Worm (Caenorhabditis elegans) whole organism, late embryonic: ENCODE measurements around the gene H35B03.1.

Source experiments
- C08G9.2 ChIP-seq: sonication (generic microtip); optimal IDR thresholded peaks from 2 replicates; lab custom pipeline; 2016; ENCODE audit warnings: mild to moderate bottlenecking, missing genetic modification characterization, moderate library complexity, missing compliant biosample characterization
- F13H6.1 ChIP-seq: sonication (generic microtip); optimal IDR thresholded peaks from 2 replicates; lab custom pipeline; 2016; ENCODE audit warnings: missing genetic modification characterization, missing compliant biosample characterization
- K02D7.2 ChIP-seq: sonication (generic microtip); optimal IDR thresholded peaks from 2 replicates; lab custom pipeline; 2017; ENCODE audit warnings: mild to moderate bottlenecking, missing genetic modification characterization, missing compliant biosample characterization
- K09A11.1 ChIP-seq: sonication (generic microtip); optimal IDR thresholded peaks from 2 replicates; lab custom pipeline; 2017; ENCODE audit warnings: antibody characterized with exemption, mild to moderate bottlenecking, missing genetic modification characterization, missing compliant biosample characterization; ENCODE audit not compliant: insufficient read depth
- T23F11.4 ChIP-seq: fragments of 200-800 bp; sonication (Bioruptor generic); optimal IDR thresholded peaks from 2 replicates; lab custom pipeline; 2018; ENCODE audit warnings: mild to moderate bottlenecking, missing genetic modification characterization, missing compliant biosample characterization
- ama-1 ChIP-seq: fragments of 150-350 bp; optimal IDR thresholded peaks from 2 replicates; lab custom pipeline; 2014
- ceh-14 ChIP-seq: sonication (generic microtip); optimal IDR thresholded peaks from 2 replicates; lab custom pipeline; 2016; ENCODE audit warnings: missing genotype, missing genetic modification characterization, missing compliant biosample characterization
- ceh-18 ChIP-seq: sonication (generic microtip); optimal IDR thresholded peaks from 2 replicates; lab custom pipeline; 2016; ENCODE audit warnings: missing genetic modification characterization, missing compliant biosample characterization
- ceh-19 ChIP-seq: fragments of 200-800 bp; sonication (Bioruptor generic); optimal IDR thresholded peaks from 2 replicates; lab custom pipeline; 2018; ENCODE audit warnings: mild to moderate bottlenecking, missing genetic modification characterization, missing compliant biosample characterization
- ceh-24 ChIP-seq: sonication (generic microtip); optimal IDR thresholded peaks from 2 replicates; lab custom pipeline; 2016; ENCODE audit warnings: mild to moderate bottlenecking, missing genetic modification characterization, missing compliant biosample characterization
- ceh-34 ChIP-seq: sonication (generic microtip); optimal IDR thresholded peaks from 2 replicates; lab custom pipeline; 2016; ENCODE audit warnings: mild to moderate bottlenecking, missing genetic modification characterization, missing compliant biosample characterization
- ceh-45 ChIP-seq: fragments of 200-800 bp; sonication (Bioruptor generic); IDR thresholded peaks from 2 replicates; pipeline ENCODE4 v1.3.6; 2022; ENCODE audit warnings: missing genetic modification reagents, missing genetic modification characterization, missing compliant biosample characterization
- ceh-6 ChIP-seq: fragments of 200-800 bp; sonication (Bioruptor generic); optimal IDR thresholded peaks from 2 replicates; lab custom pipeline; 2018; ENCODE audit warnings: mild to moderate bottlenecking, missing genetic modification characterization, missing compliant biosample characterization
- ceh-9 ChIP-seq: sonication (generic microtip); optimal IDR thresholded peaks from 2 replicates; lab custom pipeline; 2016; ENCODE audit warnings: mild to moderate bottlenecking, missing genetic modification characterization, inconsistent platforms, missing compliant biosample characterization
- dmd-4 ChIP-seq: sonication (generic microtip); optimal IDR thresholded peaks from 2 replicates; lab custom pipeline; 2016; ENCODE audit warnings: borderline replicate concordance, missing genetic modification characterization, missing compliant biosample characterization
- dve-1 ChIP-seq: sonication (generic microtip); optimal IDR thresholded peaks from 2 replicates; lab custom pipeline; 2017; ENCODE audit warnings: antibody characterized with exemption, mild to moderate bottlenecking, missing genetic modification characterization, missing compliant biosample characterization
- elt-2 ChIP-seq: sonication (generic microtip); optimal IDR thresholded peaks from 2 replicates; lab custom pipeline; 2016; ENCODE audit warnings: missing genetic modification reagents, missing genetic modification characterization, missing compliant biosample characterization
- fkh-10 ChIP-seq: fragments of 150-350 bp; optimal IDR thresholded peaks from 2 replicates; lab custom pipeline; 2014; ENCODE audit warnings: missing biosample characterization, missing genetic modification reagents, missing genetic modification characterization
- hlh-15 ChIP-seq: sonication (generic microtip); optimal IDR thresholded peaks from 2 replicates; lab custom pipeline; 2016; ENCODE audit warnings: missing genetic modification characterization, missing compliant biosample characterization
- hlh-30 ChIP-seq: sonication (generic microtip); optimal IDR thresholded peaks from 2 replicates; lab custom pipeline; 2017; ENCODE audit warnings: antibody characterized with exemption, missing genetic modification characterization, missing compliant biosample characterization; ENCODE audit not compliant: insufficient read depth
- hlh-8 ChIP-seq: sonication (generic microtip); optimal IDR thresholded peaks from 2 replicates; lab custom pipeline; 2016; ENCODE audit warnings: missing genotype, missing genetic modification characterization, missing compliant biosample characterization
- lim-6 ChIP-seq: sonication (generic microtip); optimal IDR thresholded peaks from 2 replicates; lab custom pipeline; 2016; ENCODE audit warnings: missing genetic modification characterization, missing compliant biosample characterization
- mec-3 ChIP-seq: sonication (generic microtip); optimal IDR thresholded peaks from 2 replicates; lab custom pipeline; 2016; ENCODE audit warnings: borderline replicate concordance, missing genetic modification characterization, missing compliant biosample characterization
- nfya-1 ChIP-seq: sonication (generic microtip); optimal IDR thresholded peaks from 2 replicates; lab custom pipeline; 2017; ENCODE audit warnings: missing genetic modification characterization, mild to moderate bottlenecking, missing compliant biosample characterization, antibody characterized with exemption, moderate library complexity
- nhr-232 ChIP-seq: sonication (generic microtip); optimal IDR thresholded peaks from 2 replicates; lab custom pipeline; 2016; ENCODE audit warnings: missing genetic modification characterization, missing compliant biosample characterization
- pha-2 ChIP-seq: sonication (generic microtip); optimal IDR thresholded peaks from 2 replicates; lab custom pipeline; 2017; ENCODE audit warnings: mild to moderate bottlenecking, missing genetic modification characterization, missing compliant biosample characterization
- pha-4 ChIP-seq: fragments of 150-350 bp; optimal IDR thresholded peaks from 2 replicates; lab custom pipeline; 2018; ENCODE audit warnings: missing biosample characterization, missing genetic modification reagents, missing genetic modification characterization
- pqm-1 ChIP-seq: sonication (generic microtip); optimal IDR thresholded peaks from 2 replicates; lab custom pipeline; 2016; ENCODE audit warnings: missing genetic modification characterization, missing compliant biosample characterization
- pros-1 ChIP-seq: fragments of 150-350 bp; optimal IDR thresholded peaks from 2 replicates; lab custom pipeline; 2014; ENCODE audit warnings: missing biosample characterization, missing genetic modification reagents, missing genetic modification characterization
- rnt-1 ChIP-seq: sonication (generic microtip); optimal IDR thresholded peaks from 2 replicates; lab custom pipeline; 2016; ENCODE audit warnings: missing genetic modification characterization, missing compliant biosample characterization
- sox-2 ChIP-seq: fragments of 200-800 bp; sonication (Bioruptor generic); IDR thresholded peaks from 2 replicates; pipeline ENCODE4 v1.3.6; 2022; ENCODE audit warnings: missing genetic modification reagents, missing genetic modification characterization, missing compliant biosample characterization
- sox-4 ChIP-seq: sonication (generic microtip); optimal IDR thresholded peaks from 2 replicates; lab custom pipeline; 2017; ENCODE audit warnings: mild to moderate bottlenecking, missing genetic modification characterization, inconsistent platforms, missing compliant biosample characterization
- tbx-2 ChIP-seq: sonication (generic microtip); optimal IDR thresholded peaks from 2 replicates; lab custom pipeline; 2016; ENCODE audit warnings: missing genetic modification characterization, missing compliant biosample characterization
- unc-3 ChIP-seq, 2 experiments: fragments of 200-800 bp in 1 of 2; sonication (Bioruptor generic) in 1 of 2; sonication (generic microtip) in 1 of 2; conservative IDR thresholded peaks in 1 of 2; optimal IDR thresholded peaks in 1 of 2; 2 replicates each; pipeline versions ENCODE4 v1.3.6 to Lab custom; 2016 to 2022; ENCODE audit warnings: missing compliant biosample characterization in 2 of 2, missing genetic modification characterization in 2 of 2, missing genetic modification reagents in 1 of 2
- unc-42 ChIP-seq: sonication (generic microtip); optimal IDR thresholded peaks from 2 replicates; lab custom pipeline; 2016; ENCODE audit warnings: missing genotype, missing genetic modification characterization, missing compliant biosample characterization
- unc-55 ChIP-seq: sonication (generic microtip); optimal IDR thresholded peaks from 2 replicates; lab custom pipeline; 2017; ENCODE audit warnings: missing biosample characterization, missing genetic modification reagents, missing genetic modification characterization
- zip-5 ChIP-seq: sonication (generic microtip); optimal IDR thresholded peaks from 2 replicates; lab custom pipeline; 2016; ENCODE audit warnings: missing genetic modification characterization, missing compliant biosample characterization

Gene H35B03.1

DNA sequence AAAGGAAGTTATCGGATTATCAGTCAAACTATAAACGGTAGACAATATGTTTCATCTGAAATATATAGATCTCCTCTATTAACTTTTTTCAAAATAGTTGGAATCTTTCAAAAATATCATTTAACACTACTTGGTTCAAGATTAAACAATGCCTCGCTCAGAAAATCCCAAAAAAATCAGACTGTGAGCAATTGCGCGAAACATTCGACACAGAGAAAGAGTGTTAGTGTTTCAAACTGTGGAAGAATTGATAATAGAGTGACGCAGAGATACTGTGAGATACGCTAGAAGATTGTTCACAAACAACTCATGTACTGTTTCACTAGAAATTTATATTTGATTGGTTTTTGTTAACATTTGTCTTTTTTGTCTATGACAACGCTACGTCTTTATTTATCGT, 15.6 kb downstream of the H35B03.1 start, which contains the start of gene chil-11:
Gene chil-11, plus strand, starts transcription at position 301 of the 400 bp plus-strand sequence.
- no peak for TF ChIP-seq dve-1
- no peak for TF ChIP-seq sox-2 (GFP tag; lab: Robert Waterston, UW)
- TF ChIP-seq pqm-1 (tag; lab: Kevin White, UChicago), result no peak
- no peak for TF ChIP-seq nhr-232
- no peak for TF ChIP-seq fkh-10 (GFP tag; lab: Kevin White, UChicago)
- no peak for TF ChIP-seq K02D7.2 (tag; lab: Kevin White, UChicago)
- no peak for TF ChIP-seq C08G9.2
- no peak for TF ChIP-seq F13H6.1 (tag; lab: Kevin White, UChicago)
- TF ChIP-seq unc-3 (GFP tag; conservative IDR thresholded peaks at IDR 0.05; lab: Robert Waterston, UW), result no peak
- TF ChIP-seq unc-3 (tag; optimal IDR thresholded peaks at IDR 0.05; lab: Kevin White, UChicago), result no peak
- TF ChIP-seq mec-3, result no peak

DNA sequence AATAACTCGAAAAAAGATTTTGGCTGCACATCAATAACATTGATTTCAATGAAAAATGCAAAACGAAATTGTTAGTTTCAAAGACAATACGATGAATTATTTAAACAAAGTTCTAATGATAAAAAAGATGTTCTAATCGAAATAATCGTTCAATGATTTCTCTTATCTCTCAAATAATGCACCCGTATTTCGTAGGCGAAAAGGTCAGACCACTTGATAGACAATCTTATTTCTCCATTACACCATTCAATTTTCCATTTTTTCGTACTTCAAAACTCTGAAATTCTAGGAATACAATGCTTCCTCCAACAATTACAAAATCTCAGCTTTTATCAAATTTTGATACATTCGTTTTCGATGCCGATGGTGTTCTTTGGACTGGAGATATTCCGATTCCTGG, 18.7 kb downstream of the H35B03.1 start, which contains the start of gene C45E5.1:
Gene C45E5.1, plus strand, starts transcription at position 290 of the 400 bp plus-strand sequence.
- TF ChIP-seq K09A11.1 (tag; lab: Kevin White, UChicago), result no peak
- no peak for TF ChIP-seq ama-1
- TF ChIP-seq elt-2 (tag; lab: Kevin White, UChicago), result peak; percentile 14
- TF ChIP-seq unc-42 (tag; lab: Kevin White, UChicago), result no peak

DNA sequence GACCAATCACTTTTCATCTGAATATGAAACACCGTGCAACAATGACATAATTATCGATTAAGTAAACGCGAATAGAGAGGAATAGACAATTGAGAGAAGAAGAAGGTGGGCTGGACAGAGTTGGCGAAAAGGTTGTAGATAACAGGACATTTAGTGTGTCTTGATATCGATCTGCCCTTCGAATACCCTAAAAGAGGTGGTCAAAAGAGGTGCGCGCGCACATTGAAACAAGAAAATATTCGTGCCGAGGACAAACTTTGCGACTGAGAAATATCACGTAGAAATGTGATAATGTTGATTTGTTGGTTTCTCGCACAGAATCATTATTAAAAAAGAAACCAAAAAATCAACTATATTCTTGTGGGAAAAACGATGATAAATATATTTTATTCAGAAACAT, 24.5 kb downstream of the H35B03.1 start:
- TF ChIP-seq ceh-6, result no peak
- no peak for TF ChIP-seq zip-5
- no peak for TF ChIP-seq sox-4 (tag; lab: Kevin White, UChicago)
- TF ChIP-seq hlh-8 (tag; lab: Kevin White, UChicago), result no peak
- no peak for TF ChIP-seq pha-4 (tag; lab: Kevin White, UChicago)
- no peak for TF ChIP-seq nfya-1 (tag; lab: Kevin White, UChicago)
- no peak for TF ChIP-seq lim-6
- no peak for TF ChIP-seq hlh-15 (tag; lab: Kevin White, UChicago)
- no peak for TF ChIP-seq rnt-1 (tag; lab: Kevin White, UChicago)
- TF ChIP-seq pros-1, result no peak
- no peak for TF ChIP-seq dmd-4 (tag; lab: Kevin White, UChicago)
- TF ChIP-seq ceh-9 (tag; lab: Kevin White, UChicago), result no peak

DNA sequence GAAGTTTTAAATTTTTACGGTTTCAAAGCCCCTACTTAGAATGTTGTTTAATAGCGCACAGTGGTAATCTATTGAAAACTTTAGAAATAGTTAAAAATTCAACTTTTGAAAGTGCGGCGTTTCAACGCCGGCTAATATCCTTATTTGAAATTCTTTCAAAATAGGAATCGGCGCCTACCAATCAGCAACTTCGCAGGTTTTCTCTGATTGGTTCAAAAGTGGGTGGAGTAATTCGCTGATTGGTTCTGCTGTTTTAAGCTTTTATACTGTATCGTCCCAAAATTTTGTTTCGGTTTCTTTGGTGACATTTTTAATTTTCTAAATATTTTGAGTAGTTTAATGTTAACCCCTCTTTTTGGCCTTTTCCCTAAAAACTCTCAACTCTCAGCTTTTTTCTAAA, 26.6 kb downstream of the H35B03.1 start:
- no peak for TF ChIP-seq dve-1
- peak; percentile 91 for TF ChIP-seq nfya-1 (tag; lab: Kevin White, UChicago)
- TF ChIP-seq, all 69 proteins: peak for 1

DNA sequence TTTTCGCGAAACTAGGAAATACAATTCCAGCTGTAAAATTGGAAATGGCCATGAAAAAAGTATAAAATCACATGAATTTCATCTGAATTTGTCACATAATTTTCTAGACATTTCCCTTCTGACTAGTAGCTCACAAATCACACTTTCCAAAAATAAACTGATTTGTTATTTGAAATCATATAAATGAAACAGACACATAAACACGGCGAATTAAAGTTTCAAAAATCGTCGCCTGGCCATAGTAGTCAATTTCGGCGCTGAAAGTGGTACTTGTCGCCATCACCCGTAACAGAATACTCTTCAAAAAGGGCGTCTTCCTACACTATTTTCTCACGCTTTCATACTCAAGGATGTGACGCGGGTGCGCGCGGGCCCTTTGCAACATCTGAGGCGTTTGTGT, 27.3 kb downstream of the H35B03.1 start:
- TF ChIP-seq unc-55, result no peak
- TF ChIP-seq ceh-45 (GFP tag; lab: Robert Waterston, UW), result no peak
- peak; percentile 46 for TF ChIP-seq ceh-19 (GFP tag; lab: Kevin White, UChicago)
- no peak for TF ChIP-seq fkh-10 (GFP tag; lab: Kevin White, UChicago)

DNA sequence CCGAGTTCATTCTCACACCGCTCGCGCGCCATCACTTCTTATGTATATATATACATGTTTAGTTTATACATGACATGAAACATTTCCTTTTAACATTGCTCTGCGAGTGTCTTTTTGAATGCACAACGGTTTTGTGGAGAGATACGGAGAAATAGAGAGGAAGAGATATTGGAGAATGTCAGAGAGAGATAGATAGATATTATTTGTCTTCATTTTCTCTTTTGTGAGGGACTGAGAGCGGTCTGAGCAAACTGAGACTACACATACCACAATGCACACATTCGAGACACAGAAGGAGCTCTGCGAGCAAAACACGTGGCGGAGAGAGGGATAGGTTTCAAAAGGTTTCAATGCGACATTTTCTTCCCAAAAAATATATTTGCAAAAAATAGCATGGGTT, 27.9 kb downstream of the H35B03.1 start:
- TF ChIP-seq ceh-14 (tag; lab: Kevin White, UChicago), result peak; percentile 17
- TF ChIP-seq T23F11.4, result peak; percentile 50
- peak; percentile 74 for TF ChIP-seq ceh-18
- TF ChIP-seq ceh-24 (tag; lab: Kevin White, UChicago), result no peak
- TF ChIP-seq dve-1, result peak; percentile 42
- peak; percentile 3 for TF ChIP-seq hlh-30 (tag; lab: Kevin White, UChicago)
- TF ChIP-seq pha-2 (tag; lab: Kevin White, UChicago), result peak; percentile 45
- peak; percentile 27 for TF ChIP-seq ceh-34 (tag; lab: Kevin White, UChicago)
- no peak for TF ChIP-seq unc-3 (GFP tag; conservative IDR thresholded peaks at IDR 0.05; lab: Robert Waterston, UW)
- no peak for TF ChIP-seq unc-3 (tag; optimal IDR thresholded peaks at IDR 0.05; lab: Kevin White, UChicago)
- TF ChIP-seq tbx-2, result peak; percentile 15
- TF ChIP-seq, all 69 proteins: peak for 8
